Fruit fly (Drosophila melanogaster): ENCODE data around the gene CG8031.

CG8031 gene

dm6 chr3R:13051298-13051723 lies 40.2 kb upstream of the CG8031 start, which contains the start of gene CG7966 (continued):
- TF ChIP-seq Gug (GFP tag; IDR thresholded peaks at IDR 0.05) (no peak), croc (GFP tag; conservative IDR thresholded peaks at IDR 0.05) (no peak), Hey (tag; optimal IDR thresholded peaks at IDR 0.05) (no peak), Atf3 (GFP tag; optimal IDR thresholded peaks at IDR 0.05) (no peak), CrebB (tag; optimal IDR thresholded peaks at IDR 0.05) (no peak), Fer3 (tag; optimal IDR thresholded peaks at IDR 0.05) (no peak), CG14441 (GFP tag; IDR thresholded peaks at IDR 0.05) (no peak), Usf (GFP tag; optimal IDR thresholded peaks at IDR 0.05) (no peak), sim (GFP tag; IDR thresholded peaks at IDR 0.05) (0 out of 2 replicates have a peak, but pooled peaks have one; percentile 33), CG1602 (GFP tag; optimal IDR thresholded peaks at IDR 0.05) (no peak), CG15011 (GFP tag; optimal IDR thresholded peaks at IDR 0.05) (no peak), nau (GFP tag; optimal IDR thresholded peaks at IDR 0.05) (no peak), Pdp1 (GFP tag; optimal IDR thresholded peaks at IDR 0.05) (no peak), CG9817 (tag; optimal IDR thresholded peaks at IDR 0.05) (no peak), sc (optimal IDR thresholded peaks at IDR 0.05) (no peak), sc (GFP tag; optimal IDR thresholded peaks at IDR 0.05) (no peak), CG14014 (GFP tag; IDR thresholded peaks at IDR 0.05) (no peak), lbe (GFP tag; optimal IDR thresholded peaks at IDR 0.05) (peak; percentile 52), Six4 (GFP tag; optimal IDR thresholded peaks at IDR 0.05) (no peak), CG13424 (tag; optimal IDR thresholded peaks at IDR 0.05) (no peak), Taf1 (GFP tag; IDR thresholded peaks at IDR 0.05) (no peak), sima (GFP tag; optimal IDR thresholded peaks at IDR 0.05) (no peak), NFAT (GFP tag; IDR thresholded peaks at IDR 0.05) (no peak), stwl (tag; optimal IDR thresholded peaks at IDR 0.05) (no peak), toy (GFP tag; IDR thresholded peaks at IDR 0.05) (no peak), Ets97D (GFP tag; optimal IDR thresholded peaks at IDR 0.05) (no peak), unc-4 (GFP tag; IDR thresholded peaks at IDR 0.05; ENCODE audit: partially characterized antibody) (no peak), D (optimal IDR thresholded peaks at IDR 0.05) (no peak), D (GFP tag; optimal IDR thresholded peaks at IDR 0.05) (no peak), eyg (GFP tag; optimal IDR thresholded peaks at IDR 0.05) (peak; percentile 90), CG30403 (GFP tag; optimal IDR thresholded peaks at IDR 0.05) (no peak), lola (GFP tag; optimal IDR thresholded peaks at IDR 0.05) (no peak), ATbp (GFP tag; optimal IDR thresholded peaks at IDR 0.05) (no peak), tup (GFP tag; optimal IDR thresholded peaks at IDR 0.05) (no peak), NC2α (GFP tag; optimal IDR thresholded peaks at IDR 0.05) (peak; percentile 10), peb (GFP tag; IDR thresholded peaks at IDR 0.05) (no peak), lab (GFP tag; optimal IDR thresholded peaks at IDR 0.05) (peak; percentile 59), Optix (GFP tag; IDR thresholded peaks at IDR 0.05) (no peak), CG12391 (tag; optimal IDR thresholded peaks at IDR 0.05) (no peak), Hmr (GFP tag; optimal IDR thresholded peaks at IDR 0.05) (peak; percentile 36), Jarid2 (GFP tag; optimal IDR thresholded peaks at IDR 0.05) (peak; percentile 83), CG31365 (tag; optimal IDR thresholded peaks at IDR 0.05) (peak; percentile 27), CG6654 (GFP tag; optimal IDR thresholded peaks at IDR 0.05) (no peak), CG4328 (GFP tag; optimal IDR thresholded peaks at IDR 0.05) (no peak), tgo (GFP tag; IDR thresholded peaks at IDR 0.05) (no peak), Atf6 (GFP tag; IDR thresholded peaks at IDR 0.05) (no peak), bab2 (GFP tag; optimal IDR thresholded peaks at IDR 0.05) (no peak), CG31388 (GFP tag; optimal IDR thresholded peaks at IDR 0.05) (no peak), Nf-YA (GFP tag; IDR thresholded peaks at IDR 0.05) (no peak), Fer1 (GFP tag; optimal IDR thresholded peaks at IDR 0.05) (no peak), MBD-R2 (GFP tag; IDR thresholded peaks at IDR 0.05) (no peak), CG17912 (GFP tag; optimal IDR thresholded peaks at IDR 0.05) (no peak)
